Worm (Caenorhabditis elegans) whole organism, L3 larva: ENCODE results near the gene idh-2.

Source experiments
- R02D3.7 ChIP-seq: fragments of 150-350 bp; optimal IDR thresholded peaks from 2 replicates; lab custom pipeline; 2014; ENCODE audit warnings: missing biosample characterization, missing genetic modification characterization
- ZK546.5 ChIP-seq: sonication (generic microtip); optimal IDR thresholded peaks from 2 replicates; lab custom pipeline; 2017; ENCODE audit warnings: missing biosample characterization, missing genetic modification characterization
- ama-1 ChIP-seq: fragments of 150-350 bp; optimal IDR thresholded peaks from 2 replicates; lab custom pipeline; 2018
- ceh-28 ChIP-seq: fragments of 150-350 bp; optimal IDR thresholded peaks from 2 replicates; lab custom pipeline; 2014; ENCODE audit warnings: missing biosample characterization, missing genetic modification reagents, missing genetic modification characterization
- ceh-82 ChIP-seq: fragments of 150-350 bp; optimal IDR thresholded peaks from 2 replicates; lab custom pipeline; 2014; ENCODE audit warnings: missing biosample characterization, missing genetic modification characterization
- ceh-9 ChIP-seq: sonication (generic microtip); optimal IDR thresholded peaks from 2 replicates; lab custom pipeline; 2018; ENCODE audit warnings: missing biosample characterization, missing genetic modification characterization
- egl-27 ChIP-seq: sonication (generic microtip); optimal IDR thresholded peaks from 4 replicates; lab custom pipeline; 2017; ENCODE audit warnings: missing biosample characterization, missing genetic modification reagents, missing genetic modification characterization
- egl-5 ChIP-seq: fragments of 150-350 bp; optimal IDR thresholded peaks from 2 replicates; lab custom pipeline; 2017; ENCODE audit warnings: missing biosample characterization, missing genetic modification reagents, missing genetic modification characterization, inconsistent platforms
- elt-1 ChIP-seq: fragments of 150-350 bp; optimal IDR thresholded peaks from 2 replicates; lab custom pipeline; 2014; ENCODE audit warnings: missing biosample characterization, missing genetic modification characterization
- elt-3 ChIP-seq, 3 experiments: fragments of 150-350 bp in 1 of 3; sonication (generic microtip) in 2 of 3; optimal IDR thresholded peaks; 2 replicates in 2 of 3; 4 replicates in 1 of 3; lab custom pipeline; 2014 to 2017; ENCODE audit warnings: missing biosample characterization in 3 of 3, missing genetic modification characterization in 3 of 3
- eor-1 ChIP-seq, 2 experiments: fragments of 150-350 bp; optimal IDR thresholded peaks; 2 replicates each; lab custom pipeline; 2014 to 2018; ENCODE audit warnings: missing biosample characterization in 2 of 2, missing genetic modification characterization in 2 of 2
- fkh-10 ChIP-seq: sonication (generic microtip); optimal IDR thresholded peaks from 2 replicates; lab custom pipeline; 2017; ENCODE audit warnings: missing biosample characterization, missing genetic modification reagents, missing genetic modification characterization
- fos-1 ChIP-seq: fragments of 150-350 bp; optimal IDR thresholded peaks from 2 replicates; lab custom pipeline; 2014; ENCODE audit warnings: missing biosample characterization, missing genetic modification characterization
- hmg-11 ChIP-seq: sonication (generic microtip); optimal IDR thresholded peaks from 2 replicates; lab custom pipeline; 2016; ENCODE audit warnings: missing genetic modification characterization, missing compliant biosample characterization
- lin-15B ChIP-seq: fragments of 150-350 bp; optimal IDR thresholded peaks from 2 replicates; lab custom pipeline; 2014; ENCODE audit warnings: missing biosample characterization, missing genetic modification characterization
- lin-39 ChIP-seq: fragments of 150-350 bp; optimal IDR thresholded peaks from 2 replicates; lab custom pipeline; 2018; ENCODE audit warnings: missing biosample characterization, missing genetic modification reagents, missing genetic modification characterization
- lsy-12 ChIP-seq: sonication (generic microtip); optimal IDR thresholded peaks from 2 replicates; lab custom pipeline; 2016; ENCODE audit warnings: mild to moderate bottlenecking, missing genetic modification characterization, missing compliant biosample characterization
- mdl-1 ChIP-seq: fragments of 150-350 bp; optimal IDR thresholded peaks from 2 replicates; lab custom pipeline; 2014; ENCODE audit warnings: missing biosample characterization, missing genetic modification characterization
- mml-1 ChIP-seq: fragments of 150-350 bp; sonication (generic microtip); optimal IDR thresholded peaks from 3 replicates; lab custom pipeline; 2014; ENCODE audit warnings: missing biosample characterization, missing genetic modification characterization
- nfya-1 ChIP-seq: sonication (generic microtip); optimal IDR thresholded peaks from 2 replicates; lab custom pipeline; 2017; ENCODE audit warnings: missing genetic modification characterization, mild to moderate bottlenecking, missing compliant biosample characterization, antibody characterized with exemption, moderate library complexity; ENCODE audit not compliant: insufficient read depth
- nhr-11 ChIP-seq: fragments of 150-350 bp; optimal IDR thresholded peaks from 2 replicates; lab custom pipeline; 2014; ENCODE audit warnings: missing biosample characterization, missing genetic modification characterization
- nhr-12 ChIP-seq: fragments of 150-350 bp; optimal IDR thresholded peaks from 2 replicates; lab custom pipeline; 2014; ENCODE audit warnings: missing biosample characterization, missing genetic modification characterization
- nhr-23 ChIP-seq: fragments of 150-350 bp; optimal IDR thresholded peaks from 2 replicates; lab custom pipeline; 2014; ENCODE audit warnings: missing biosample characterization, missing genetic modification reagents, missing genetic modification characterization
- nhr-237 ChIP-seq: fragments of 150-350 bp; optimal IDR thresholded peaks from 2 replicates; lab custom pipeline; 2014; ENCODE audit warnings: missing biosample characterization, missing genetic modification characterization
- nhr-25 ChIP-seq: sonication (generic microtip); optimal IDR thresholded peaks from 2 replicates; lab custom pipeline; 2017; ENCODE audit warnings: missing biosample characterization, missing genetic modification characterization
- nhr-28 ChIP-seq: fragments of 150-350 bp; optimal IDR thresholded peaks from 2 replicates; lab custom pipeline; 2014; ENCODE audit warnings: missing biosample characterization, missing genetic modification characterization
- nhr-43 ChIP-seq: sonication (generic microtip); optimal IDR thresholded peaks from 2 replicates; lab custom pipeline; 2016; ENCODE audit warnings: mild to moderate bottlenecking, missing genetic modification characterization, missing compliant biosample characterization; ENCODE audit not compliant: poor library complexity, severe bottlenecking
- nhr-67 ChIP-seq: fragments of 150-350 bp; optimal IDR thresholded peaks from 2 replicates; lab custom pipeline; 2014; ENCODE audit warnings: missing biosample characterization, missing genetic modification characterization
- nhr-76 ChIP-seq: fragments of 150-350 bp; sonication (generic microtip); optimal IDR thresholded peaks from 5 replicates; lab custom pipeline; 2014; ENCODE audit warnings: missing biosample characterization, missing genetic modification characterization
- nhr-77 ChIP-seq: fragments of 150-350 bp; optimal IDR thresholded peaks from 2 replicates; lab custom pipeline; 2014; ENCODE audit warnings: missing biosample characterization, missing genetic modification characterization
- pha-4 ChIP-seq: fragments of 150-350 bp; optimal IDR thresholded peaks from 2 replicates; lab custom pipeline; 2014; ENCODE audit warnings: missing biosample characterization, missing genetic modification reagents, missing genetic modification characterization
- skn-1 ChIP-seq: fragments of 150-350 bp; optimal IDR thresholded peaks from 2 replicates; lab custom pipeline; 2014; ENCODE audit warnings: missing biosample characterization, missing genetic modification characterization
- tbx-2 ChIP-seq: sonication (generic microtip); optimal IDR thresholded peaks from 2 replicates; lab custom pipeline; 2016; ENCODE audit warnings: mild to moderate bottlenecking, missing genetic modification characterization, missing compliant biosample characterization
- unc-62 ChIP-seq: fragments of 150-350 bp; sonication (generic microtip); optimal IDR thresholded peaks from 4 replicates; lab custom pipeline; 2014; ENCODE audit warnings: missing biosample characterization, missing genetic modification reagents, missing genetic modification characterization
- zag-1 ChIP-seq: fragments of 150-350 bp; optimal IDR thresholded peaks from 2 replicates; lab custom pipeline; 2014; ENCODE audit warnings: missing biosample characterization, missing genetic modification characterization
- ztf-11 ChIP-seq: fragments of 150-350 bp; optimal IDR thresholded peaks from 2 replicates; lab custom pipeline; 2014; ENCODE audit warnings: missing biosample characterization, missing genetic modification characterization

idh-2 gene

ce11 chrX:11240585-11241115 is 24.9 kb downstream of the idh-2 start, which contains the start of gene C34F6.10:
C34F6.10 (minus strand) TSS chrX:11240635.
- no peak for TF ChIP-seq mml-1 (tag; lab: Kevin White, UChicago)
- TF ChIP-seq fos-1 (tag; lab: Kevin White, UChicago), result no peak
- TF ChIP-seq mdl-1 (tag; lab: Kevin White, UChicago), result no peak
- no peak for TF ChIP-seq nhr-67 (tag; lab: Kevin White, UChicago)
- TF ChIP-seq hmg-11 (tag; lab: Kevin White, UChicago), result no peak
- TF ChIP-seq nhr-12 (tag; lab: Kevin White, UChicago), result no peak
- no peak for TF ChIP-seq nhr-43 (tag; lab: Kevin White, UChicago)
- no peak for TF ChIP-seq nhr-25 (tag; lab: Kevin White, UChicago)
- peak; percentile 16 for TF ChIP-seq lsy-12 (tag; lab: Kevin White, UChicago)
- TF ChIP-seq elt-1 (tag; lab: Kevin White, UChicago), result no peak
- no peak for TF ChIP-seq egl-27
- no peak for TF ChIP-seq nhr-77 (tag; lab: Kevin White, UChicago)
- no peak for TF ChIP-seq ceh-28 (tag; lab: Kevin White, UChicago)
- no peak for TF ChIP-seq nhr-28 (tag; lab: Kevin White, UChicago)
- TF ChIP-seq skn-1 (tag; lab: Kevin White, UChicago), result no peak
- TF ChIP-seq lin-39 (tag; lab: Kevin White, UChicago), result peak; percentile 1
- TF ChIP-seq nhr-11 (tag; lab: Kevin White, UChicago), result no peak
- no peak for TF ChIP-seq unc-62 (GFP tag; lab: Kevin White, UChicago)
- TF ChIP-seq R02D3.7 (tag; lab: Kevin White, UChicago), result no peak
- no peak for TF ChIP-seq elt-3 (tag; optimal IDR thresholded peaks at IDR 0.05; lab: Kevin White, UChicago)
- no peak for TF ChIP-seq eor-1 (tag; optimal IDR thresholded peaks at IDR 0.05; lab: Kevin White, UChicago)
- no peak for TF ChIP-seq ceh-82
- TF ChIP-seq ztf-11, result no peak
- peak; percentile 5 for TF ChIP-seq nfya-1 (tag; lab: Kevin White, UChicago)
- no peak for TF ChIP-seq nhr-76 (tag; lab: Kevin White, UChicago)
- TF ChIP-seq fkh-10 (GFP tag; lab: Kevin White, UChicago), result no peak
- peak; percentile 5 for TF ChIP-seq ama-1 (lab: Kevin White, UChicago)
- TF ChIP-seq, all 47 proteins: peak for 4

- TF ChIP-seq lsy-12 (tag; lab: Kevin White, UChicago) (no peak), hmg-11 (tag; lab: Kevin White, UChicago) (peak; percentile 14), nfya-1 (tag; lab: Kevin White, UChicago) (peak; percentile 21)
Observed at ce11 chrX:11241479-11241878, 25.7 kb downstream of the idh-2 start.

- TF ChIP-seq ceh-9 (tag; lab: Kevin White, UChicago), result no peak
- no peak for TF ChIP-seq lin-39 (tag; lab: Kevin White, UChicago)
- no peak for TF ChIP-seq zag-1 (tag; lab: Kevin White, UChicago)
- no peak for TF ChIP-seq nhr-28 (tag; lab: Kevin White, UChicago)
- TF ChIP-seq egl-5, result no peak
- no peak for TF ChIP-seq unc-62 (GFP tag; lab: Kevin White, UChicago)
- no peak for TF ChIP-seq nhr-237
- no peak for TF ChIP-seq elt-3 (tag; optimal IDR thresholded peaks at IDR 0.05; lab: Kevin White, UChicago)
- TF ChIP-seq ceh-82, result no peak
- no peak for TF ChIP-seq nfya-1 (tag; lab: Kevin White, UChicago)
- no peak for TF ChIP-seq ztf-11
- no peak for TF ChIP-seq nhr-11 (tag; lab: Kevin White, UChicago)
- TF ChIP-seq ZK546.5 (tag; lab: Kevin White, UChicago), result no peak
Observed at ce11 chrX:11243604-11244003, 27.8 kb downstream of the idh-2 start.

ce11 chrX:11245056-11245455 is 29.3 kb downstream of the idh-2 start:
- TF ChIP-seq hmg-11 (tag; lab: Kevin White, UChicago), result peak; percentile 13
- TF ChIP-seq nhr-237, result no peak

- TF ChIP-seq nhr-43 (tag; lab: Kevin White, UChicago) (peak; percentile 82), lin-15B (tag; lab: Kevin White, UChicago) (peak; percentile 9), nfya-1 (tag; lab: Kevin White, UChicago) (peak; percentile 30), tbx-2 (tag; lab: Kevin White, UChicago) (peak; percentile 43), pha-4 (tag; lab: Kevin White, UChicago) (peak; percentile 49), mml-1 (tag; lab: Kevin White, UChicago) (no peak), nhr-12 (tag; lab: Kevin White, UChicago) (no peak), nhr-23 (tag; lab: Kevin White, UChicago) (peak; percentile 87), unc-62 (GFP tag; lab: Kevin White, UChicago) (no peak), nhr-25 (tag; lab: Kevin White, UChicago) (peak; percentile 67)
Observed at ce11 chrX:11248083-11248482, 32.3 kb downstream of the idh-2 start.
